Worm (Caenorhabditis elegans) whole organism, young adult: ENCODE data around the gene F52D2.12.

Experiments used
- B0261.1 ChIP-seq: sonication (generic microtip); optimal IDR thresholded peaks from 2 replicates; lab custom pipeline; 2016; ENCODE audit warnings: mild to moderate bottlenecking, missing genetic modification characterization, moderate library complexity, missing compliant biosample characterization
- B0336.3 ChIP-seq: fragments of 200-800 bp; sonication (Bioruptor generic); IDR thresholded peaks from 2 replicates; pipeline ENCODE4 v1.3.6; 2022; ENCODE audit warnings: missing genetic modification characterization, missing compliant biosample characterization
- D2030.7 ChIP-seq: fragments of 200-800 bp; sonication (Bioruptor generic); IDR thresholded peaks from 2 replicates; pipeline ENCODE4 v1.3.6; 2022; ENCODE audit warnings: missing genetic modification reagents, missing genetic modification characterization, missing compliant biosample characterization
- F22D6.2 ChIP-seq: sonication (generic microtip); optimal IDR thresholded peaks from 2 replicates; lab custom pipeline; 2016; ENCODE audit warnings: mild to moderate bottlenecking, missing genetic modification characterization, missing compliant biosample characterization
- F52B5.7 ChIP-seq: sonication (generic microtip); optimal IDR thresholded peaks from 2 replicates; lab custom pipeline; 2016; ENCODE audit warnings: mild to moderate bottlenecking, missing genetic modification characterization, missing compliant biosample characterization
- ZK185.1 ChIP-seq: sonication (generic microtip); optimal IDR thresholded peaks from 2 replicates; lab custom pipeline; 2016; ENCODE audit warnings: mild to moderate bottlenecking, missing genetic modification characterization, missing compliant biosample characterization; ENCODE audit not compliant: poor library complexity, severe bottlenecking
- akir-1 ChIP-seq: fragments of 200-800 bp; sonication (Bioruptor generic); optimal IDR thresholded peaks from 2 replicates; lab custom pipeline; 2018; ENCODE audit warnings: mild to moderate bottlenecking, missing genetic modification characterization, moderate library complexity, missing compliant biosample characterization
- atf-7 ChIP-seq: sonication (generic microtip); optimal IDR thresholded peaks from 2 replicates; lab custom pipeline; 2017; ENCODE audit warnings: mild to moderate bottlenecking, missing genetic modification characterization, missing compliant biosample characterization
- attf-3 ChIP-seq: fragments of 200-800 bp; sonication (Bioruptor generic); conservative IDR thresholded peaks from 2 replicates; pipeline ENCODE4 v1.3.6; 2022; ENCODE audit warnings: missing genetic modification reagents, missing genetic modification characterization, missing compliant biosample characterization
- attf-5 ChIP-seq: fragments of 200-800 bp; sonication (Bioruptor generic); optimal IDR thresholded peaks from 2 replicates; lab custom pipeline; 2018; ENCODE audit warnings: mild to moderate bottlenecking, missing genetic modification characterization, missing compliant biosample characterization
- egrh-3 ChIP-seq: fragments of 200-800 bp; sonication (Bioruptor generic); IDR thresholded peaks from 2 replicates; pipeline ENCODE4 v1.3.6; 2022; ENCODE audit warnings: missing genetic modification reagents, missing genetic modification characterization, missing compliant biosample characterization
- ets-4 ChIP-seq: fragments of 200-800 bp; sonication (Bioruptor generic); optimal IDR thresholded peaks from 2 replicates; lab custom pipeline; 2018; ENCODE audit warnings: mild to moderate bottlenecking, missing genetic modification characterization, missing compliant biosample characterization
- gei-17 ChIP-seq: fragments of 200-800 bp; sonication (Bioruptor generic); optimal IDR thresholded peaks from 2 replicates; lab custom pipeline; 2018; ENCODE audit warnings: mild to moderate bottlenecking, missing genetic modification characterization, missing compliant biosample characterization
- him-1 ChIP-seq: sonication (generic microtip); optimal IDR thresholded peaks from 2 replicates; lab custom pipeline; 2016; ENCODE audit warnings: missing genotype, missing genetic modification reagents, missing genetic modification characterization, missing compliant biosample characterization
- hlh-12 ChIP-seq: sonication (generic microtip); optimal IDR thresholded peaks from 2 replicates; lab custom pipeline; 2016; ENCODE audit warnings: missing genetic modification characterization, missing compliant biosample characterization
- hlh-26 ChIP-seq: fragments of 200-800 bp; sonication (Bioruptor generic); conservative IDR thresholded peaks from 2 replicates; pipeline ENCODE4 v1.3.6; 2022; ENCODE audit warnings: missing genetic modification reagents, missing genetic modification characterization, missing compliant biosample characterization
- hmg-1.2 ChIP-seq: fragments of 200-800 bp; sonication (Bioruptor generic); IDR thresholded peaks from 2 replicates; pipeline ENCODE4 v1.3.6; 2022; ENCODE audit warnings: missing genetic modification reagents, missing genetic modification characterization, missing compliant biosample characterization
- hrde-1 ChIP-seq: sonication (generic microtip); optimal IDR thresholded peaks from 2 replicates; lab custom pipeline; 2016; ENCODE audit warnings: missing genetic modification characterization, mild to moderate bottlenecking, missing compliant biosample characterization, moderate library complexity, missing genotype, missing genetic modification reagents, borderline replicate concordance
- let-607 ChIP-seq, 2 experiments: fragments of 200-800 bp in 1 of 2; sonication (Bioruptor generic) in 1 of 2; sonication (generic microtip) in 1 of 2; optimal IDR thresholded peaks; 2 replicates each; lab custom pipeline; 2016 to 2018; ENCODE audit warnings: mild to moderate bottlenecking in 2 of 2, missing compliant biosample characterization in 2 of 2, missing genetic modification characterization in 2 of 2, moderate library complexity in 2 of 2, missing genotype in 1 of 2
- lin-35 ChIP-seq, 3 experiments: fragments of 150-350 bp in 2 of 3; sonication (generic microtip) in 1 of 3; optimal IDR thresholded peaks; 2 replicates each; lab custom pipeline; 2014 to 2018; ENCODE audit warnings: missing biosample characterization in 3 of 3, missing genetic modification characterization in 3 of 3, missing genetic modification reagents in 3 of 3
- lin-40 ChIP-seq: sonication (generic microtip); optimal IDR thresholded peaks from 2 replicates; lab custom pipeline; 2016; ENCODE audit warnings: missing genetic modification characterization, mild to moderate bottlenecking, missing compliant biosample characterization, missing genotype, missing genetic modification reagents
- lin-54 ChIP-seq: fragments of 200-800 bp; sonication (Bioruptor generic); optimal IDR thresholded peaks from 2 replicates; lab custom pipeline; 2018; ENCODE audit warnings: mild to moderate bottlenecking, missing genetic modification characterization, missing compliant biosample characterization
- madf-3 ChIP-seq: fragments of 200-800 bp; sonication (Bioruptor generic); IDR thresholded peaks from 2 replicates; pipeline ENCODE4 v1.3.6; 2022; ENCODE audit warnings: missing genetic modification reagents, missing genetic modification characterization, missing compliant biosample characterization
- mel-28 ChIP-seq: sonication (generic microtip); optimal IDR thresholded peaks from 2 replicates; lab custom pipeline; 2016; ENCODE audit warnings: borderline replicate concordance, mild to moderate bottlenecking, missing genetic modification characterization, missing compliant biosample characterization
- nhr-27 ChIP-seq: fragments of 200-800 bp; sonication (Bioruptor generic); optimal IDR thresholded peaks from 2 replicates; lab custom pipeline; 2018; ENCODE audit warnings: mild to moderate bottlenecking, missing genetic modification characterization, moderate library complexity, missing compliant biosample characterization
- nhr-80 ChIP-seq: sonication (generic microtip); optimal IDR thresholded peaks from 2 replicates; lab custom pipeline; 2016; ENCODE audit warnings: missing genetic modification characterization, missing compliant biosample characterization
- rpc-1 ChIP-seq, 2 experiments: fragments of 150-350 bp in 1 of 2; sonication (generic microtip) in 1 of 2; optimal IDR thresholded peaks; 2 replicates each; lab custom pipeline; 2014 to 2018; ENCODE audit warnings: missing biosample characterization in 1 of 2, missing genetic modification characterization in 1 of 2, missing genetic modification reagents in 1 of 2, missing genotype in 1 of 2
- sdz-38 ChIP-seq: sonication (generic microtip); optimal IDR thresholded peaks from 2 replicates; lab custom pipeline; 2016; ENCODE audit warnings: missing genotype, missing genetic modification characterization, missing compliant biosample characterization
- tbp1 ChIP-seq: fragments of 200-800 bp; sonication (Bioruptor generic); optimal IDR thresholded peaks from 2 replicates; lab custom pipeline; 2018; ENCODE audit warnings: mild to moderate bottlenecking, missing genetic modification characterization, missing compliant biosample characterization
- zfh-2 ChIP-seq: fragments of 200-800 bp; sonication (Bioruptor generic); conservative IDR thresholded peaks from 2 replicates; pipeline ENCODE4 v1.3.6; 2022; ENCODE audit warnings: missing genetic modification reagents, missing genetic modification characterization, missing compliant biosample characterization

The F52D2.12 gene

ce11 chrX:1964828-1965227, 13.0 kb upstream of the F52D2.12 start:
- TF ChIP-seq ZK185.1 (tag; lab: Kevin White, UChicago), result peak; percentile 56
- TF ChIP-seq sdz-38, result no peak
- TF ChIP-seq nhr-27, result no peak
- no peak for TF ChIP-seq ets-4 (GFP tag; lab: Kevin White, UChicago)
- peak; percentile 5 for TF ChIP-seq attf-5 (GFP tag; lab: Kevin White, UChicago)
- no peak for TF ChIP-seq let-607 (tag; optimal IDR thresholded peaks at IDR 0.05; lab: Kevin White, UChicago)
- TF ChIP-seq F52B5.7 (tag; lab: Kevin White, UChicago), result no peak
- TF ChIP-seq lin-35 (GFP tag; optimal IDR thresholded peaks at IDR 0.05; lab: Kevin White, UChicago), result peak in 1 of 3 experiments; percentile 35
- peak; percentile 75; the same call in 1 of the 2 replicates for TF ChIP-seq hmg-1.2 (GFP tag; lab: Robert Waterston, UW)

- TF ChIP-seq hlh-26 (GFP tag; lab: Robert Waterston, UW), result no peak
Observed at ce11 chrX:1969575-1969974, 8.2 kb upstream of the F52D2.12 start, which contains the start of gene str-79. Gene str-79 (plus strand): TSS chrX:1969875.

- no peak for TF ChIP-seq F22D6.2 (tag; lab: Kevin White, UChicago)
- TF ChIP-seq attf-3 (GFP tag; lab: Robert Waterston, UW), result no peak
- TF ChIP-seq him-1 (tag; lab: Kevin White, UChicago), result no peak
- TF ChIP-seq hlh-12, result no peak
- peak; percentile 61 for TF ChIP-seq zfh-2 (GFP tag; lab: Robert Waterston, UW)
- TF ChIP-seq egrh-3 (GFP tag; lab: Robert Waterston, UW), result no peak; the same call in 1 of the 2 replicates
- 0 out of 2 replicates have a peak, but pooled peaks have one; percentile 62 for TF ChIP-seq madf-3 (GFP tag; lab: Robert Waterston, UW)
- no peak for TF ChIP-seq mel-28
- TF ChIP-seq, all 124 proteins: peak for 2
Observed at ce11 chrX:1971647-1972046, 6.2 kb upstream of the F52D2.12 start.

- TF ChIP-seq B0261.1 (tag; lab: Kevin White, UChicago) (peak; percentile 43), tbp1 (GFP tag; lab: Kevin White, UChicago) (peak; percentile 78), rpc-1 (optimal IDR thresholded peaks at IDR 0.05; lab: Kevin White, UChicago) (peak; percentile 36), rpc-1 (tag; optimal IDR thresholded peaks at IDR 0.05; lab: Kevin White, UChicago) (peak; percentile 69), lin-54 (GFP tag; lab: Kevin White, UChicago) (no peak)
- TF ChIP-seq, all 124 proteins: peak for 3
Observed at ce11 chrX:1972766-1973165, 5.0 kb upstream of the F52D2.12 start.

ce11 chrX:1974699-1975098, 3.1 kb upstream of the F52D2.12 start, which contains the start of gene F52D2.5:
Gene F52D2.5 (minus strand): TSS chrX:1974799.
- TF ChIP-seq nhr-80 (tag; lab: Kevin White, UChicago), result no peak

ce11 chrX:1975692-1976091, 2.1 kb upstream of the F52D2.12 start, which contains the start of gene F52D2.6:
Gene F52D2.6 (plus strand): TSS chrX:1975992.
- TF ChIP-seq lin-40 (tag; lab: Kevin White, UChicago) (no peak), D2030.7 (GFP tag; lab: Robert Waterston, UW) (no peak), akir-1 (GFP tag; lab: Kevin White, UChicago) (no peak), atf-7 (tag; lab: Kevin White, UChicago) (no peak), gei-17 (GFP tag; lab: Kevin White, UChicago) (no peak), him-1 (tag; lab: Kevin White, UChicago) (no peak), hrde-1 (tag; lab: Kevin White, UChicago) (no peak), B0336.3 (GFP tag; lab: Robert Waterston, UW) (no peak)
